Worm (Caenorhabditis elegans) whole organism, dauer: Measurements from ENCODE around the gene abcx-1.

Experiments
- unc-62 ChIP-seq: sonication (generic microtip); optimal IDR thresholded peaks from 2 replicates; lab custom pipeline; 2017; ENCODE audit warnings: missing biosample characterization, missing genetic modification reagents, missing genetic modification characterization

abcx-1 gene

ce11 chrII:6531940-6532339, at the start of gene abcx-1:
TSS of gene abcx-1 (plus strand) at chrII:6532163.
- TF ChIP-seq unc-62 (GFP tag; lab: Kevin White, UChicago): no peak

- TF ChIP-seq unc-62 (GFP tag; lab: Kevin White, UChicago): no peak
These were observed 49.2 kb upstream of the abcx-1 start for ce11 chrII:6482762-6483161.

- no peak for TF ChIP-seq unc-62 (GFP tag; lab: Kevin White, UChicago)
These were observed 47.0 kb upstream of the abcx-1 start, which contains the start of the genes lido-16 and plpp-1.2 for ce11 chrII:6484876-6485526. TSS of gene lido-16 (minus strand) at chrII:6484976. TSS of gene plpp-1.2 (plus strand) at chrII:6485476.

ce11 chrII:6486344-6486743, 45.6 kb upstream of the abcx-1 start:
- TF ChIP-seq unc-62 (GFP tag; lab: Kevin White, UChicago): no peak

ce11 chrII:6489711-6490184, 42.2 kb upstream of the abcx-1 start, which contains the start of the genes snr-3 and rsp-5:
TSS of gene snr-3 (minus strand) at chrII:6489761.
TSS of gene rsp-5 (plus strand) at chrII:6490165.
- TF ChIP-seq unc-62 (GFP tag; lab: Kevin White, UChicago): no peak

- no peak for TF ChIP-seq unc-62 (GFP tag; lab: Kevin White, UChicago)
These were observed 40.8 kb upstream of the abcx-1 start for ce11 chrII:6491187-6491586.

- no peak for TF ChIP-seq unc-62 (GFP tag; lab: Kevin White, UChicago)
These were observed 40.0 kb upstream of the abcx-1 start, which contains the start of the genes T28D9.11 and T28D9.1 for ce11 chrII:6491817-6492452. TSS of gene T28D9.11 (minus strand) at chrII:6491993. TSS of gene T28D9.1 (plus strand) at chrII:6492402.

ce11 chrII:6493139-6493538, 38.8 kb upstream of the abcx-1 start:
- no peak for TF ChIP-seq unc-62 (GFP tag; lab: Kevin White, UChicago)

- TF ChIP-seq unc-62 (GFP tag; lab: Kevin White, UChicago): no peak
These were observed 38.1 kb upstream of the abcx-1 start for ce11 chrII:6493709-6494326.

- TF ChIP-seq unc-62 (GFP tag; lab: Kevin White, UChicago): no peak
These were observed 35.5 kb upstream of the abcx-1 start for ce11 chrII:6496496-6496895.

- TF ChIP-seq unc-62 (GFP tag; lab: Kevin White, UChicago): no peak
These were observed 34.8 kb upstream of the abcx-1 start for ce11 chrII:6497137-6497536.

ce11 chrII:6498609-6499008, 33.4 kb upstream of the abcx-1 start:
- TF ChIP-seq unc-62 (GFP tag; lab: Kevin White, UChicago): no peak

- no peak for TF ChIP-seq unc-62 (GFP tag; lab: Kevin White, UChicago)
These were observed 32.9 kb upstream of the abcx-1 start, which contains the start of gene twk-49 for ce11 chrII:6499067-6499466. TSS of gene twk-49 (minus strand) at chrII:6499167.

ce11 chrII:6500161-6500560, 31.8 kb upstream of the abcx-1 start, which contains the start of gene R05G9.5:
TSS of gene R05G9.5 (minus strand) at chrII:6500261.
- TF ChIP-seq unc-62 (GFP tag; lab: Kevin White, UChicago): no peak

ce11 chrII:6501420-6501819, 30.5 kb upstream of the abcx-1 start, which contains the start of gene R05G9.3:
TSS of gene R05G9.3 (minus strand) at chrII:6501520.
- TF ChIP-seq unc-62 (GFP tag; lab: Kevin White, UChicago): no peak

ce11 chrII:6502826-6503225, 29.1 kb upstream of the abcx-1 start, which contains the start of gene R05G9.1:
TSS of gene R05G9.1 (plus strand) at chrII:6503168.
- no peak for TF ChIP-seq unc-62 (GFP tag; lab: Kevin White, UChicago)
